Worm (Caenorhabditis elegans): ENCODE results near the gene argk-1.

- TF ChIP-seq lin-15B (tag; optimal IDR thresholded peaks at IDR 0.05) (no peak), hlh-30 (tag; optimal IDR thresholded peaks at IDR 0.05; ENCODE audit: insufficient read depth) (no peak), nhr-25 (tag; optimal IDR thresholded peaks at IDR 0.05; ENCODE audit: borderline replicate concordance, insufficient read depth) (no peak), snpc-4 (tag; optimal IDR thresholded peaks at IDR 0.05) (no peak), nhr-76 (tag; optimal IDR thresholded peaks at IDR 0.05) (no peak), mes-2 (tag; optimal IDR thresholded peaks at IDR 0.05; ENCODE audit: poor library complexity, severe bottlenecking) (no peak), lin-39 (tag; optimal IDR thresholded peaks at IDR 0.05) (no peak), zfp-2 (tag; optimal IDR thresholded peaks at IDR 0.05) (no peak), F49E8.2 (tag; optimal IDR thresholded peaks at IDR 0.05; ENCODE audit: borderline replicate concordance) (no peak), nhr-6 (tag; optimal IDR thresholded peaks at IDR 0.05) (no peak), nhr-77 (tag; optimal IDR thresholded peaks at IDR 0.05) (no peak), fkh-10 (GFP tag; optimal IDR thresholded peaks at IDR 0.05) (no peak), aly-2 (tag; optimal IDR thresholded peaks at IDR 0.05) (no peak), mdl-1 (tag; optimal IDR thresholded peaks at IDR 0.05) (no peak)
These were observed 49.7 kb downstream of the argk-1 start, which contains the start of gene str-254 for ce11 chrV:16153375-16153774.

Data from whole organism, L4 larva.